Fruit fly (Drosophila melanogaster): Measurements from ENCODE around the gene Eogt.

Eogt gene

DNA sequence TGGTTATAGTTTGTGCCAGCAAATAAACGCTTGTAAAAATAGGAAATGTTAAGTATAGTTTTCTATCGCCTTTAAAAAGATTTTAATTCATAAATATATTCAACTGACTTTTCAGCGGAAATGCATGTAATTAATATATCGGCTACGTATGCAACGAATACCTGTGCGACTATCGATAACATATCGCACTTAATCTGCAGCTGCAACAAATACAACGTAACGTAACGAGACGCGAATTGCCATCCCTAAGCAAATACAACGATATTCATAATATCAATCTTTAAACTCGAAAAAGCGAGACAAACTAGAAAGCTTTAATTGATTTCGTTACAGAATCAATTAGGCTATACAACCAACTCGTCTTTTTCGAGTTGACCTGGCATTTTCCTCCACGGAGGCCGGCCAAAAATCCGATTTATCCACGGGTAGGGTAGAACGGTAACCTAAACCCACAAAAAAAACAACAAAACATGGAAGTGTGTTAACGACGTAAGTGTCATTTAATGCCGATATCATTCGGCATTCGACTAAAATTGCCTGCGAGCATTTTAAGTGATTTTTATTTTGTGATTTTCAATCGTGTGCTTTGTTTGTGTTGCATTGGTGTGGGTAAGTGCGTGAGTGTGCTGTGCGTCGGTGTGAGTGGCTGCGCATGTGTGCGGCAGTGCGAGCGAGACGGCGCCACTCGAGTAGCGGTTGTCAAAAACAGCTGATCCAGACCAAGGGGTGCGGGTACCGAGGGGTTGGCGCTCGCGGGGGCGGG is 5.1 kb upstream of the Eogt start, which contains the start of gene Atxn7 (continued):
- TF ChIP-seq tll (GFP tag; optimal IDR thresholded peaks at IDR 0.05), result peak in 1 of 2 experiments; percentile 82
- TF ChIP-seq trem (tag; optimal IDR thresholded peaks at IDR 0.05), result peak; percentile 77
- TF ChIP-seq phol (tag; optimal IDR thresholded peaks at IDR 0.05), result peak; percentile 68
- TF ChIP-seq Sry-δ (GFP tag; optimal IDR thresholded peaks at IDR 0.05), result peak; percentile 95
- no peak for TF ChIP-seq Gsc (GFP tag; IDR thresholded peaks at IDR 0.05)
- TF ChIP-seq Lhr (GFP tag; optimal IDR thresholded peaks at IDR 0.05), result peak; percentile 69
- TF ChIP-seq CG9876 (GFP tag; optimal IDR thresholded peaks at IDR 0.05), result peak; percentile 42
- peak; percentile 16 for TF ChIP-seq ERR (GFP tag; optimal IDR thresholded peaks at IDR 0.05)
- peak; percentile 57 for TF ChIP-seq CG31441 (GFP tag; IDR thresholded peaks at IDR 0.05)
- TF ChIP-seq slp2 (GFP tag; optimal IDR thresholded peaks at IDR 0.05), result peak; percentile 55
- TF ChIP-seq dan (GFP tag; IDR thresholded peaks at IDR 0.05), result no peak
- peak; percentile 50 for TF ChIP-seq bigmax (GFP tag; optimal IDR thresholded peaks at IDR 0.05)
- peak; percentile 4 for TF ChIP-seq Bdp1 (GFP tag; optimal IDR thresholded peaks at IDR 0.05)
- TF ChIP-seq Lpt (GFP tag; optimal IDR thresholded peaks at IDR 0.05), result no peak
- TF ChIP-seq Usf (GFP tag; optimal IDR thresholded peaks at IDR 0.05), result peak; percentile 20
- TF ChIP-seq Hr39 (optimal IDR thresholded peaks at IDR 0.05), result no peak
- peak; percentile 56 for TF ChIP-seq CG6765 (GFP tag; optimal IDR thresholded peaks at IDR 0.05)
- peak; percentile 43 for TF ChIP-seq en (GFP tag; optimal IDR thresholded peaks at IDR 0.05)
- TF ChIP-seq Max (GFP tag; optimal IDR thresholded peaks at IDR 0.05), result peak; percentile 37
- peak; percentile 63 for TF ChIP-seq Fer3 (tag; optimal IDR thresholded peaks at IDR 0.05)
- peak; percentile 52 for TF ChIP-seq CG14710 (tag; optimal IDR thresholded peaks at IDR 0.05)
- peak; percentile 97 for TF ChIP-seq CG4617 (GFP tag; optimal IDR thresholded peaks at IDR 0.05; ENCODE audit: borderline replicate concordance)
- peak; percentile 52 for TF ChIP-seq so (GFP tag; IDR thresholded peaks at IDR 0.05)
- TF ChIP-seq lab (GFP tag; optimal IDR thresholded peaks at IDR 0.05), result peak; percentile 81
- peak; percentile 72 for TF ChIP-seq Sox100B (GFP tag; optimal IDR thresholded peaks at IDR 0.05)
- peak; percentile 70 for TF ChIP-seq MTF-1 (GFP tag; optimal IDR thresholded peaks at IDR 0.05; ENCODE audit: borderline replicate concordance)
- peak; percentile 33 for TF ChIP-seq Jarid2 (GFP tag; optimal IDR thresholded peaks at IDR 0.05)
- TF ChIP-seq CG8359 (GFP tag; optimal IDR thresholded peaks at IDR 0.05; ENCODE audit: borderline replicate concordance), result peak; percentile 49
- peak; percentile 74 to 99 for TF ChIP-seq crp (GFP tag; optimal IDR thresholded peaks at IDR 0.05)
- TF ChIP-seq lilli (GFP tag; optimal IDR thresholded peaks at IDR 0.05), result peak; percentile 63
- TF ChIP-seq p53 (GFP tag; optimal IDR thresholded peaks at IDR 0.05), result peak; percentile 61
- peak; percentile 68; the same call in 2 of the 3 replicates for TF ChIP-seq CG17361 (GFP tag; IDR thresholded peaks at IDR 0.05)
- peak; percentile 28 for TF ChIP-seq CG15011 (GFP tag; optimal IDR thresholded peaks at IDR 0.05)
- TF ChIP-seq gcm (GFP tag; optimal IDR thresholded peaks at IDR 0.05), result peak; percentile 62
- TF ChIP-seq CG30020 (tag; optimal IDR thresholded peaks at IDR 0.05), result peak; percentile 56
- peak; percentile 69 for TF ChIP-seq CG8089 (GFP tag; optimal IDR thresholded peaks at IDR 0.05)
- peak; percentile 95 for TF ChIP-seq BEAF-32 (GFP tag; optimal IDR thresholded peaks at IDR 0.05)
- TF ChIP-seq Aef1 (GFP tag; IDR thresholded peaks at IDR 0.05), result peak; percentile 80
- TF ChIP-seq br (optimal IDR thresholded peaks at IDR 0.05), result no peak
- no peak for TF ChIP-seq dati (GFP tag; IDR thresholded peaks at IDR 0.05)
- TF ChIP-seq CG8765 (GFP tag; IDR thresholded peaks at IDR 0.05), result no peak
- TF ChIP-seq Blimp-1 (GFP tag; optimal IDR thresholded peaks at IDR 0.05), result peak; percentile 41
- TF ChIP-seq CG7745 (tag; optimal IDR thresholded peaks at IDR 0.05), result peak; percentile 99
- no peak for TF ChIP-seq btn (GFP tag; optimal IDR thresholded peaks at IDR 0.05)
- peak; percentile 85 for TF ChIP-seq wek (GFP tag; optimal IDR thresholded peaks at IDR 0.05)
- TF ChIP-seq Deaf1 (tag; optimal IDR thresholded peaks at IDR 0.05), result peak; percentile 20
- peak in 1 of 2 experiments; percentile 45 for TF ChIP-seq Eip74EF (GFP tag; optimal IDR thresholded peaks at IDR 0.05)
- TF ChIP-seq jigr1 (GFP tag; IDR thresholded peaks at IDR 0.05), result no peak
- TF ChIP-seq Mrtf (GFP tag; IDR thresholded peaks at IDR 0.05), result no peak

All from whole organism, embryonic.